Fruit fly (Drosophila melanogaster) whole organism, wandering third instar larva: ENCODE measurements around the gene ova.

Experiments used
- CG32264 ChIP-seq: fragments of 200-800 bp; sonication (Bioruptor generic); optimal IDR thresholded peaks from 2 replicates; lab custom pipeline; 2016; ENCODE audit warnings: missing biosample characterization, missing genetic modification characterization
- Hr78 ChIP-seq: fragments of >200 bp; optimal IDR thresholded peaks from 2 replicates; lab custom pipeline; 2017; ENCODE audit warnings: missing biosample characterization, missing genetic modification characterization
- Hr83 ChIP-seq: fragments of 200-300 bp; sonication (Bioruptor generic); optimal IDR thresholded peaks from 2 replicates; lab custom pipeline; 2016; ENCODE audit warnings: missing biosample characterization, mild to moderate bottlenecking, missing genetic modification characterization, moderate library complexity; ENCODE audit not compliant: poor library complexity, severe bottlenecking
- OdsH ChIP-seq: fragments of 200-800 bp; sonication (Bioruptor generic); optimal IDR thresholded peaks from 2 replicates; lab custom pipeline; 2016; ENCODE audit warnings: missing biosample characterization, mild to moderate bottlenecking, missing genetic modification characterization
- br ChIP-seq: fragments of 200-800 bp; sonication (Bioruptor generic); optimal IDR thresholded peaks from 2 replicates; lab custom pipeline; 2016; ENCODE audit warnings: missing biosample characterization, missing genetic modification characterization
- dsf ChIP-seq: sonication (Bioruptor generic); optimal IDR thresholded peaks from 2 replicates; lab custom pipeline; 2016; ENCODE audit warnings: missing biosample characterization, missing genetic modification characterization, borderline replicate concordance
- ey ChIP-seq: fragments of 200-800 bp; sonication (Bioruptor generic); optimal IDR thresholded peaks from 2 replicates; lab custom pipeline; 2016; ENCODE audit warnings: missing biosample characterization, missing genetic modification characterization
- fru ChIP-seq: fragments of 200-800 bp; sonication (Bioruptor generic); optimal IDR thresholded peaks from 3 replicates; lab custom pipeline; 2016; ENCODE audit warnings: missing biosample characterization, mild to moderate bottlenecking, missing genetic modification characterization
- psq ChIP-seq: fragments of 200-800 bp; sonication (Bioruptor generic); optimal IDR thresholded peaks from 3 replicates; lab custom pipeline; 2017; ENCODE audit warnings: missing biosample characterization, mild to moderate bottlenecking, missing genetic modification characterization, moderate library complexity

DNA sequence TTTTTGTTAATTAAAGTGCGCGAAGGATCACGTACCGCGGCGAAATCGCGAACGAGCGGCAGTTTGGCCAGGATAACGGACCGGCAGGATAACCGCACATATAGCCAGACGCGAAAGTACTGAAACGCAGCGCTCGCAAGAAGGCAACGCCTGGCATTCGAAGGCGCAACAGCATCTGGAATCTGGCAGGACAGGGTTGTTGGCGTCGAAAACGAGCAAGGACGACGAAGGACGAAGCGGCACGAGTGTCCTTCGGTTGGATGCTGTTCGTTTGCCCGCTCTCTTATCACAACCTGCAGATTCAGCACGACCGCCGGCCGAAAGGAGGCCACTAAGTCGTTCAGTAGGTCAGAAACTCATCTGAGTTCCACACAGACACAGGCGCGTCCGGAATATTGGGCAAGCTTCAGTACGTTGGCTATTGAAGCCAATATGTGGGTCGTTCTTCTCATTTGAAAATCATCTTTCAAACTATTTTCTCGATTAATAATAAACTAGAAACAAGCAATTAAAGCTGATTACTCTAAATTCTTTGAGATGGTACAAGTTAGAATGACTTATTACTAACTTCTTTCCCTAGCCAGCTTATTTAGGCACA, 51.2 kb downstream of the ova start, which contains the start of gene CG44153:
- no peak for TF ChIP-seq psq (GFP tag; lab: Kevin White, UChicago)
- no peak for TF ChIP-seq fru (GFP tag; lab: Kevin White, UChicago)
- no peak for TF ChIP-seq CG32264 (GFP tag; lab: Kevin White, UChicago)
- TF ChIP-seq Hr83 (GFP tag; lab: Kevin White, UChicago), result no peak
- TF ChIP-seq br, result no peak
- TF ChIP-seq OdsH (GFP tag; lab: Kevin White, UChicago), result no peak
- no peak for TF ChIP-seq Hr78 (GFP tag; lab: Kevin White, UChicago)
- TF ChIP-seq ey, result no peak
- TF ChIP-seq dsf (GFP tag; lab: Kevin White, UChicago), result no peak
